Worm (Caenorhabditis elegans) whole organism, late embryonic: Measurements from ENCODE around the gene Y61B8A.6.

ENCODE experiments used
- K02D7.2 ChIP-seq: sonication (generic microtip); optimal IDR thresholded peaks from 2 replicates; lab custom pipeline; 2017; ENCODE audit warnings: mild to moderate bottlenecking, missing genetic modification characterization, missing compliant biosample characterization
- ceh-24 ChIP-seq: sonication (generic microtip); optimal IDR thresholded peaks from 2 replicates; lab custom pipeline; 2016; ENCODE audit warnings: mild to moderate bottlenecking, missing genetic modification characterization, missing compliant biosample characterization
- ceh-31 ChIP-seq: sonication (generic microtip); optimal IDR thresholded peaks from 2 replicates; lab custom pipeline; 2016; ENCODE audit warnings: missing genetic modification characterization, missing compliant biosample characterization
- dve-1 ChIP-seq: sonication (generic microtip); optimal IDR thresholded peaks from 2 replicates; lab custom pipeline; 2017; ENCODE audit warnings: antibody characterized with exemption, mild to moderate bottlenecking, missing genetic modification characterization, missing compliant biosample characterization
- elt-2 ChIP-seq: sonication (generic microtip); optimal IDR thresholded peaks from 2 replicates; lab custom pipeline; 2016; ENCODE audit warnings: missing genetic modification reagents, missing genetic modification characterization, missing compliant biosample characterization
- fax-1 ChIP-seq: sonication (generic microtip); optimal IDR thresholded peaks from 2 replicates; lab custom pipeline; 2016; ENCODE audit warnings: missing genotype, missing genetic modification characterization, missing compliant biosample characterization
- fkh-10 ChIP-seq: fragments of 150-350 bp; optimal IDR thresholded peaks from 2 replicates; lab custom pipeline; 2014; ENCODE audit warnings: missing biosample characterization, missing genetic modification reagents, missing genetic modification characterization
- fkh-6 ChIP-seq: sonication (generic microtip); optimal IDR thresholded peaks from 2 replicates; lab custom pipeline; 2016; ENCODE audit warnings: missing genetic modification characterization, missing compliant biosample characterization
- nhr-11 ChIP-seq: fragments of 150-350 bp; optimal IDR thresholded peaks from 2 replicates; lab custom pipeline; 2014; ENCODE audit warnings: missing biosample characterization, missing genetic modification characterization
- pha-4 ChIP-seq: fragments of 150-350 bp; optimal IDR thresholded peaks from 2 replicates; lab custom pipeline; 2018; ENCODE audit warnings: missing biosample characterization, missing genetic modification reagents, missing genetic modification characterization
- syd-9 ChIP-seq: sonication (generic microtip); optimal IDR thresholded peaks from 2 replicates; lab custom pipeline; 2016; ENCODE audit warnings: mild to moderate bottlenecking, missing genetic modification characterization, moderate library complexity, missing compliant biosample characterization
- unc-3 ChIP-seq, 2 experiments: fragments of 200-800 bp in 1 of 2; sonication (Bioruptor generic) in 1 of 2; sonication (generic microtip) in 1 of 2; conservative IDR thresholded peaks in 1 of 2; optimal IDR thresholded peaks in 1 of 2; 2 replicates each; pipeline versions ENCODE4 v1.3.6 to Lab custom; 2016 to 2022; ENCODE audit warnings: missing compliant biosample characterization in 2 of 2, missing genetic modification characterization in 2 of 2, missing genetic modification reagents in 1 of 2

- no peak for TF ChIP-seq elt-2 (tag; lab: Kevin White, UChicago)
- TF ChIP-seq fkh-6 = no peak
- no peak for TF ChIP-seq syd-9 (tag; lab: Kevin White, UChicago)
- no peak for TF ChIP-seq pha-4 (tag; lab: Kevin White, UChicago)
- TF ChIP-seq fkh-10 (GFP tag; lab: Kevin White, UChicago) = no peak
- no peak for TF ChIP-seq fax-1 (tag; lab: Kevin White, UChicago)
- no peak for TF ChIP-seq ceh-24 (tag; lab: Kevin White, UChicago)
- no peak for TF ChIP-seq K02D7.2 (tag; lab: Kevin White, UChicago)
- TF ChIP-seq dve-1 (tag; lab: Kevin White, UChicago) = no peak
- TF ChIP-seq ceh-31 (tag; lab: Kevin White, UChicago) = no peak
- TF ChIP-seq unc-3 (GFP tag; conservative IDR thresholded peaks at IDR 0.05; lab: Robert Waterston, UW) = no peak
- no peak for TF ChIP-seq unc-3 (tag; optimal IDR thresholded peaks at IDR 0.05; lab: Kevin White, UChicago)
- no peak for TF ChIP-seq nhr-11 (tag; lab: Kevin White, UChicago)
Observed at ce11 chrV:17273249-17273648, 21.5 kb downstream of the Y61B8A.6 start, which contains the start of gene K10G4.10.
